Worm (Caenorhabditis elegans): Measurements from ENCODE around the gene col-96.

The col-96 gene

ce11 chrIII:11706665-11707064, at the start of gene col-96:
Gene col-96, minus strand, starts transcription at chrIII:11706765.
- TF ChIP-seq unc-62 (GFP tag; optimal IDR thresholded peaks at IDR 0.05) = no peak

- no peak for TF ChIP-seq unc-62 (GFP tag; optimal IDR thresholded peaks at IDR 0.05)
These were observed 44.3 kb upstream of the col-96 start for ce11 chrIII:11750817-11751216.

DNA sequence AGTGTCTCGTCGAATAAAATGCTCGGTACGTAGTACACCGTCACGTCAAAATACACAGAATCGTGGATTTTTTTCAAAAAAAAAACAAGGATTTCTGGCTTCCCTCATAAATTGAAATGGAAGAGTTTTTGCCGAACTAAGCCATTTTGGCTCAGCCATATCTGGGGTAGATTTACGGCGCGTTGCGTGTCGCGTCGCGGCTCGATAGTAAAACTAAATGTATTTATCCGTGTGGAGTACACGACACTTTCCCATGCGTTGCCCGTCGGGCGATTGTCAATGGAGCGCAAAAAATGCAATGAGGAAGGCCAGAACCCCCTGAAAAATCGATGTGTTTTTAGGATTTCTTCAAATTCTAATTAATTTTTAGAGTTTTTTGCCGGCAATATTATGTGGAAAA, 43.7 kb upstream of the col-96 start:
- TF ChIP-seq unc-62 (GFP tag; optimal IDR thresholded peaks at IDR 0.05) = no peak

ce11 chrIII:11746718-11747117, 40.2 kb upstream of the col-96 start, which contains the start of gene mrt-2:
Gene mrt-2, plus strand, starts transcription at chrIII:11746766.
- no peak for TF ChIP-seq unc-62 (GFP tag; optimal IDR thresholded peaks at IDR 0.05)

- TF ChIP-seq unc-62 (GFP tag; optimal IDR thresholded peaks at IDR 0.05) = no peak
These were observed 35.6 kb upstream of the col-96 start for ce11 chrIII:11742191-11742590.

DNA sequence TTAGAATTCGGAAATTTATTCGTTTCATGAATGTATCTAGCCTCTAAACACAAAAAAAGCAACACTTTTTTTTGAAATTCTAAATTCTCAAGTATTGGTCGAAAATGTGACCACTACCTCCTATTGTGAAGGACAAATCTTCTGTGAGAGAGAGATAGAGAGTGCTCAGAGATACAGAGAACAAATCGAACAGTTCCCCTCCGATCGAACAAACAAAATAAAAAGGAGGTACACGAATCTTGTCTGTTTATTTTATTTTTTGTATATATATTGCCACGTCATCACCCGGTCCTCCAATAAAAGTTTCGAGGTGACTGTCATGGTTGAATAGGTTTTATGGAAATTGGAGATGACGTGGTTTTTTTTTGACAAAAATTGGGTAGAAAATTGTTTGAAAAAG, 34.3 kb upstream of the col-96 start:
- TF ChIP-seq unc-62 (GFP tag; optimal IDR thresholded peaks at IDR 0.05) = no peak

ce11 chrIII:11738482-11738881, 31.9 kb upstream of the col-96 start:
- TF ChIP-seq unc-62 (GFP tag; optimal IDR thresholded peaks at IDR 0.05) = no peak

DNA sequence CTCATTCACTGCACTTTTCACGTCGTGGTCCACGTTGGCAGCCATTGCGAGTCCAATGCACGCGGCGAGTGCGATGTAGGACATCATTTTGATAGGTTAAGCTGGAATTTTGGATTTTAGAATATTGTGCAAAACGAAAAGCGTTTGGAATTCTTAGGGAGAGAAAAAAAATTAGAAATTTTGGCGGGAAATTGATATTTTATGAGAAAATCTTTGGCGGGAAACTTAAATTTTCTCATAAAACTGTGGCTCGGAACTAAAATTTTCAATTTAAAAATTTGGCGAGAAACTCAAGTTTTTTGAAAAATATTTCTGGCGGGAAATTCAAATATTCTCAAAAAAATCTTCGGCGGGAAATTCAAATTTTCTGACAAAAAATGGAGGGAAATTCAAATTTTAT, 31.0 kb upstream of the col-96 start, which contains the start of gene sup-1:
Gene sup-1 (minus strand): TSS at position 101 of the 400 bp plus-strand sequence.
- TF ChIP-seq unc-62 (GFP tag; optimal IDR thresholded peaks at IDR 0.05) = no peak

DNA sequence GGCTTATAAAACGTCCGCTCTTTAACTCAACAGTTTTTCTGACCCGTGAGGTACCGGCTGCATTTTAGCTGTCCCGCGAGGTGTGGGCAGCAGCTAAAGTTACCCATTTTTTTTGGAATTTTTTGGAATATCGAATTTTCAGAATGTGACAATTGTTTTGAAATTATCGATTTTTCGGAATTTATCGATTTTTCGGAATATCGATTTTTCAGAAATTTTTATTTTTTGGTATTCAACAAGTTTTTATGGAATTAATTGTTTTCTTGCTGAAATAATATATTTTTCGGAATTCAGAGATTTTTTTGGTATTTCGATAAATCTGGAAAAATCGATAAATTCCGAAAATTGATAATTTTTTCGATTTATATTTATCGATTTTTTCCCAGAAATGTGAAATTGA, 26.4 kb upstream of the col-96 start:
- no peak for TF ChIP-seq unc-62 (GFP tag; optimal IDR thresholded peaks at IDR 0.05)

ce11 chrIII:11732056-11732455, 25.5 kb upstream of the col-96 start, which contains the start of gene Y41C4A.21:
Gene Y41C4A.21, plus strand, starts transcription at chrIII:11732356.
- TF ChIP-seq unc-62 (GFP tag; optimal IDR thresholded peaks at IDR 0.05) = no peak

DNA sequence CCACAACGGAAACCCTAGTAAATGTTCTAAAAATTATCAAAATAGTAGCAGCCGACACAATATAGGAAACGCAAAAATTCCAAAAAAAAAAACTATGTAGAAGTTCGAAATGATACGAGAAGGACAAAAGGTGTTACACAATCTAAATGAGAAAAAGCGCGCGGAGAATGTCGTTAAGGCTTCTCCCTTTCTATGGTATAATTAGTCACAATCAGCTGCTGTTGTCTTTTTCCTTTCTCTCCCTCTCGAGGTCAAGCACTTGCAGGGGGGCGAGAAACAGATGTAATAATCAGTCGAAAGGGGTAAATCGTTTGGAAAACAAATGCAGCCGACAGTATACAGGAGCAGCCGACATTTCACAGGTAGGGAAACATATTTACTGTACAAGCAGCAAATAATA, 24.9 kb upstream of the col-96 start:
- no peak for TF ChIP-seq unc-62 (GFP tag; optimal IDR thresholded peaks at IDR 0.05)

DNA sequence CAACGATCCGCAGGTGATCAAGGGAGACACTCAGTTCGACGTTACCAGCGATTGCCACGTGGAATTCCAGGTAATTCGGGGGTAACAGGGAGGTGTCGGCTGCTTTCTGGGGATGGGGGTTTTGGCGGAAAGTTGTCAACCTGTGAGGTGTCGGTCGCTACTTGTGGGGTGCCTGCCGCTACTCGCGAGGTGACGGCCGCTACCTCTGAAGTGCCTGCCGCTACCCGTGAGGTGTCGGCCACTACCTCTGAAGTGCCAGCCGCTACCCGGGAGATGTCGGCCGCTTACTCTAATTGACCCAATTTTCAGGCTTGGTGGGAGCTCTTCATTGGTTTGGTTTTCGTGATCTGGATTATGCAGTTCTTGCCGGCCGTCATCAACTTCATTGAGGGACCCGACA, 24.3 kb upstream of the col-96 start:
- no peak for TF ChIP-seq unc-62 (GFP tag; optimal IDR thresholded peaks at IDR 0.05)

DNA sequence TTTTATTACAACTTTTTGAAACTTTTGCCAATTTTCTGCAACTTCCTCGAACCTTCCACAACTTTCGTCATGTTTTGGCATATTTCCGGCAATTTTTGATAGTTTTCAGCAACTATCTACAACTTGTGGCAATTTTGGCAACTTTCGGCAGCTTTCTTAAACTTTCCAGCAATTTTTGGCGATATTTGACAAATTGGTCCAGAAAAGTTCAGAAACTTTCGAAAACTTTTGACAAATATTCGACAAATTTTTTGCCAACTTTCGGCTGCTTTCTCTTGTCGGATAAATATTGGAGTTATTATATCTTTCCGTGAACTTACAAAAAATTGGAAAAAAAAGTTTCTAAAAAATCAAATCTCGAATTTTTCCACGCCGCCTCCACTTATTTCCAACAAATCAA, 23.7 kb upstream of the col-96 start, which contains the start of gene Y41C4A.18:
Gene Y41C4A.18 (plus strand): TSS at position 301 of the 400 bp plus-strand sequence.
- no peak for TF ChIP-seq unc-62 (GFP tag; optimal IDR thresholded peaks at IDR 0.05)

ce11 chrIII:11727010-11727409, 20.4 kb upstream of the col-96 start:
- no peak for TF ChIP-seq unc-62 (GFP tag; optimal IDR thresholded peaks at IDR 0.05)

DNA sequence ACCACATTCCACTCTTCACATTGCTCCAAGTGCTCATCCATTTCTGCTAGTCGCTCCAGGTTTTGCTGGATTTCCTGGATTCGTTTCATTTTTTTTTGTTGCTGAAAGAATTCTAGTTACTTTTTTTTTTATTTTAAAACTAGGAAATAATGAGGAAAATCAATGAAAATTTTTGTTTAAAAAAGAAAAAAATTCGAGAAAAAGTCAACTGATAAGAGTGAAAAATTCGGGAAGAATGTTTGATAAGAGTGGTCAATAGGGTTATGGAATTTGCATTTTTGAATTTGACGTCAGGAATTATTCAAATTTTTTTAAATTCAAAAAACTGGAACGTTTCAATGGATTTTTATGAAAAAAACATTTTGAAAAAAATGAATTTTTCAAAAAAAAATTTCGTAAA, 20.0 kb upstream of the col-96 start, which contains the start of gene Y41C4A.12:
Gene Y41C4A.12 (minus strand): TSS at position 101 of the 400 bp plus-strand sequence.
- no peak for TF ChIP-seq unc-62 (GFP tag; optimal IDR thresholded peaks at IDR 0.05)

DNA sequence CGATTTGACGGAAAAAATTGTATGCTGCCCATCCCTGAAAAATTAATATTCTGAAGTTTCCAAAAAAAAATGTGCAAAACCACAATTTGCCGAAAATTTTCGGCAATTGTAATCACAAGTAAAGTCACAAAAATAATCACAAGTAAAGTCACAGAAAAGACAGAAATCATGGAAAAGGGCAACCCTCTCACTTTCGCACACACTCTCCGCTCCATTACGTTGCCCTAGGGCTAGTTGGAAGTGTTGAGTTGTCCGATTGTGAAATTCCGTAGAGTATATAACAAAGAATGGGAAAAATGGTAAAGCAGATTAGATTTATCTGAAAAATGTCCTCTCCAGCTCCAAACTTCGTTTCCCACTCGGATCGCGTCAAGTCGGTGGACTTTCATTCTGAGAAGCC, 14.8 kb upstream of the col-96 start, which contains the start of gene Y41C4A.32:
Gene Y41C4A.32 (plus strand): TSS at position 302 of the 400 bp plus-strand sequence.
- no peak for TF ChIP-seq unc-62 (GFP tag; optimal IDR thresholded peaks at IDR 0.05)

- no peak for TF ChIP-seq unc-62 (GFP tag; optimal IDR thresholded peaks at IDR 0.05)
These were observed 12.9 kb upstream of the col-96 start, which contains the start of the genes elb-1 and Y41C4A.11 for ce11 chrIII:11719400-11719875. Gene elb-1, minus strand, starts transcription at chrIII:11719450. Gene Y41C4A.11, plus strand, starts transcription at chrIII:11719860.

ce11 chrIII:11718548-11718947, 12.0 kb upstream of the col-96 start, which contains the start of gene Y41C4A.9:
Gene Y41C4A.9, minus strand, starts transcription at chrIII:11718645.
- no peak for TF ChIP-seq unc-62 (GFP tag; optimal IDR thresholded peaks at IDR 0.05)

All from whole organism, dauer.